Worm (Caenorhabditis elegans) whole organism, mixed stage, embryonic: ENCODE measurements around the gene F53G2.2.

Experiments
- M03D4.4 ChIP-seq: sonication (generic microtip); optimal IDR thresholded peaks from 2 replicates; lab custom pipeline; 2017; ENCODE audit warnings: mild to moderate bottlenecking, missing genetic modification characterization, missing compliant biosample characterization
- bed-3 ChIP-seq: fragments of 200-800 bp; sonication (Bioruptor generic); optimal IDR thresholded peaks from 3 replicates; lab custom pipeline; 2018; ENCODE audit warnings: mild to moderate bottlenecking, missing genetic modification characterization, moderate library complexity, missing compliant biosample characterization
- blmp-1 ChIP-seq: fragments of 150-350 bp; optimal IDR thresholded peaks from 2 replicates; lab custom pipeline; 2014; ENCODE audit warnings: missing biosample characterization, missing genetic modification characterization
- ceh-39 ChIP-seq: fragments of 150-350 bp; optimal IDR thresholded peaks from 2 replicates; lab custom pipeline; 2014; ENCODE audit warnings: missing biosample characterization, missing genetic modification characterization
- ceh-83 ChIP-seq: fragments of 200-800 bp; sonication (Bioruptor generic); optimal IDR thresholded peaks from 2 replicates; lab custom pipeline; 2018; ENCODE audit warnings: mild to moderate bottlenecking, missing genetic modification characterization, missing compliant biosample characterization
- ces-1 ChIP-seq: fragments of 150-350 bp; optimal IDR thresholded peaks from 2 replicates; lab custom pipeline; 2014; ENCODE audit warnings: missing biosample characterization, missing genetic modification reagents, missing genetic modification characterization
- cnd-1 ChIP-seq: fragments of 200-800 bp; sonication (Bioruptor generic); optimal IDR thresholded peaks from 2 replicates; lab custom pipeline; 2018; ENCODE audit warnings: mild to moderate bottlenecking, missing genetic modification characterization, missing compliant biosample characterization
- drap-1 ChIP-seq: fragments of 200-800 bp; sonication (Bioruptor generic); optimal IDR thresholded peaks from 3 replicates; lab custom pipeline; 2018; ENCODE audit warnings: mild to moderate bottlenecking, missing genetic modification characterization, missing compliant biosample characterization
- elt-1 ChIP-seq: sonication (generic microtip); optimal IDR thresholded peaks from 2 replicates; lab custom pipeline; 2017; ENCODE audit warnings: missing genetic modification characterization, mild to moderate bottlenecking, missing compliant biosample characterization, antibody characterized with exemption, moderate library complexity, borderline replicate concordance; ENCODE audit not compliant: insufficient read depth
- elt-3 ChIP-seq: fragments of 150-350 bp; optimal IDR thresholded peaks from 2 replicates; lab custom pipeline; 2014; ENCODE audit warnings: missing biosample characterization, missing genetic modification characterization
- flh-1 ChIP-seq: fragments of 200-800 bp; sonication (Bioruptor generic); optimal IDR thresholded peaks from 2 replicates; lab custom pipeline; 2018; ENCODE audit warnings: mild to moderate bottlenecking, missing genetic modification characterization, moderate library complexity, missing compliant biosample characterization
- hlh-1 ChIP-seq: fragments of 150-350 bp; optimal IDR thresholded peaks from 2 replicates; lab custom pipeline; 2014; ENCODE audit warnings: missing biosample characterization, missing genetic modification reagents, missing genetic modification characterization
- lin-32 ChIP-seq: fragments of 200-800 bp; sonication (Bioruptor generic); optimal IDR thresholded peaks from 2 replicates; lab custom pipeline; 2018; ENCODE audit warnings: mild to moderate bottlenecking, missing genetic modification characterization, missing compliant biosample characterization
- lsy-2 ChIP-seq: fragments of 150-350 bp; optimal IDR thresholded peaks from 2 replicates; lab custom pipeline; 2014; ENCODE audit warnings: missing biosample characterization, missing genetic modification characterization
- mab-5 ChIP-seq: fragments of 150-350 bp; optimal IDR thresholded peaks from 2 replicates; lab custom pipeline; 2014; ENCODE audit warnings: missing biosample characterization, missing genetic modification characterization
- mep-1 ChIP-seq: fragments of 150-350 bp; optimal IDR thresholded peaks from 2 replicates; lab custom pipeline; 2017; ENCODE audit warnings: missing biosample characterization, missing genetic modification reagents, missing genetic modification characterization, inconsistent platforms
- mls-2 ChIP-seq: sonication (generic microtip); optimal IDR thresholded peaks from 2 replicates; lab custom pipeline; 2016; ENCODE audit warnings: mild to moderate bottlenecking, missing genetic modification characterization, moderate library complexity, missing compliant biosample characterization
- nhr-12 ChIP-seq: fragments of 150-350 bp; optimal IDR thresholded peaks from 2 replicates; lab custom pipeline; 2014; ENCODE audit warnings: missing biosample characterization, missing genetic modification characterization
- nhr-2 ChIP-seq: fragments of 150-350 bp; optimal IDR thresholded peaks from 2 replicates; lab custom pipeline; 2014; ENCODE audit warnings: missing biosample characterization, missing genetic modification characterization
- nhr-28 ChIP-seq: fragments of 150-350 bp; optimal IDR thresholded peaks from 2 replicates; lab custom pipeline; 2014; ENCODE audit warnings: missing biosample characterization, missing genetic modification characterization
- nhr-76 ChIP-seq: sonication (generic microtip); optimal IDR thresholded peaks from 2 replicates; lab custom pipeline; 2017; ENCODE audit warnings: missing biosample characterization, missing genetic modification characterization
- pha-4 ChIP-seq: fragments of 150-350 bp; optimal IDR thresholded peaks from 2 replicates; lab custom pipeline; 2018; ENCODE audit warnings: missing biosample characterization, missing genetic modification reagents, missing genetic modification characterization
- sem-2 ChIP-seq: fragments of 200-800 bp; sonication (Bioruptor generic); optimal IDR thresholded peaks from 2 replicates; lab custom pipeline; 2018; ENCODE audit warnings: mild to moderate bottlenecking, missing genetic modification characterization, missing compliant biosample characterization
- snpc-4 ChIP-seq: fragments of 150-350 bp; optimal IDR thresholded peaks from 2 replicates; lab custom pipeline; 2014; ENCODE audit warnings: missing biosample characterization, missing genetic modification characterization
- sptf-1 ChIP-seq: sonication (generic microtip); optimal IDR thresholded peaks from 2 replicates; lab custom pipeline; 2017; ENCODE audit warnings: mild to moderate bottlenecking, missing genetic modification characterization, moderate library complexity, missing compliant biosample characterization
- tbx-8 ChIP-seq: fragments of 200-800 bp; sonication (Bioruptor generic); optimal IDR thresholded peaks from 2 replicates; lab custom pipeline; 2018; ENCODE audit warnings: mild to moderate bottlenecking, missing genetic modification characterization, moderate library complexity, missing compliant biosample characterization
- unc-120 ChIP-seq: sonication (generic microtip); optimal IDR thresholded peaks from 2 replicates; lab custom pipeline; 2017; ENCODE audit warnings: missing genetic modification characterization, missing compliant biosample characterization; ENCODE audit not compliant: poor library complexity, severe bottlenecking
- unc-39 ChIP-seq: fragments of 150-350 bp; optimal IDR thresholded peaks from 2 replicates; lab custom pipeline; 2014; ENCODE audit warnings: missing biosample characterization, missing genetic modification characterization
- unc-62 ChIP-seq: fragments of 150-350 bp; optimal IDR thresholded peaks from 2 replicates; lab custom pipeline; 2014; ENCODE audit warnings: missing biosample characterization, missing genetic modification reagents, missing genetic modification characterization
- zip-8 ChIP-seq: fragments of 150-350 bp; optimal IDR thresholded peaks from 2 replicates; lab custom pipeline; 2014; ENCODE audit warnings: missing biosample characterization, missing genetic modification characterization
- ztf-11 ChIP-seq: fragments of 150-350 bp; optimal IDR thresholded peaks from 2 replicates; lab custom pipeline; 2014; ENCODE audit warnings: missing biosample characterization, missing genetic modification characterization

F53G2.2 gene

DNA sequence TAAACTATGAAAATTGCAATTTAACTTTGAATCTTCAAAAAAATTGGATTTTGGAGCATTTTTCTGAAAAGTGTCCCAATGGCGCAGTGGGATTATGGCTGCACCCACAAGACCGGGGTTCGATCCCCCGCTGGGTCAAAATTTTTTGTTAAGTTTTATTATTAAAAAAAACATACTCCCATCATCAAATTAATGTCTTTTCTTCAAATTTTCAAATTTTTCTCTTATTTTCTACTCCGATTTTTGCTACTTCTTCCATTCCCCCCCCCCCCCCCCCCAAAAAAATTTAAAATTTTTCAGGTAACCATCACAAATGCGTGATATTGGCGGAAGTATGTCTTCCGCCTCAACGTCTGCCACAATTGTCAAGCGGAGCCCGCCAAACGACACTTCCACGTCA is 38.7 kb upstream of the F53G2.2 start, which contains the start of gene vab-19:
vab-19 (plus strand) TSS at position 301 of the 400 bp plus-strand sequence.
- TF ChIP-seq sem-2 (GFP tag; lab: Kevin White, UChicago) = no peak
- TF ChIP-seq flh-1 = no peak
- TF ChIP-seq pha-4 (tag; lab: Kevin White, UChicago) = no peak
- TF ChIP-seq unc-39 (tag; lab: Kevin White, UChicago) = no peak
- no peak for TF ChIP-seq elt-3
- TF ChIP-seq sptf-1 (tag; lab: Kevin White, UChicago) = no peak
- no peak for TF ChIP-seq bed-3 (GFP tag; lab: Kevin White, UChicago)
- no peak for TF ChIP-seq lin-32
- TF ChIP-seq ztf-11 (tag; lab: Kevin White, UChicago) = no peak

- TF ChIP-seq ceh-83 (GFP tag; lab: Kevin White, UChicago) (peak; percentile 31), ztf-11 (tag; lab: Kevin White, UChicago) (no peak)
These were observed 36.6 kb upstream of the F53G2.2 start for ce11 chrII:2445164-2445563.

DNA sequence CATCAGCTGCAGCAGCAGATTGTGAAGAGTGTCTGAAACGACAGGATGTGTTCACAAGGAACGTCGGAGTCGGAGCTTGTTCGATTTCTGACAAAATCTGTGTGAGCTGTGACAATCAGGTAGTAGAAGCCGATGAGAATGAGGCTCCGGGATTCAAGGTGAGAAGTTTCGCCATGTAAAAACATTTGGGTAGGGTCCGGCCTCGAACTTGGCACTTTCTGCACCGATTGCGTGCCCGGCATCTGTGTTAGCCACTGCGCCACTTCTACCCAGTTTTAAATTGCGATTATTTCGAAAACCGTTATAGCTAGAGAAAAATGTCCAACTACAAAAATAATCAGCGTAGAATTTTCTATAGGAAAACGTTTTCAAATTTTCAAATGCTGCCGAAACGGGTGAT is 35.0 kb upstream of the F53G2.2 start:
- TF ChIP-seq flh-1 = no peak
- TF ChIP-seq elt-3 = no peak
- no peak for TF ChIP-seq nhr-2 (tag; lab: Kevin White, UChicago)
- no peak for TF ChIP-seq zip-8 (tag; lab: Kevin White, UChicago)
- TF ChIP-seq mab-5 = no peak
- no peak for TF ChIP-seq ceh-83 (GFP tag; lab: Kevin White, UChicago)
- TF ChIP-seq sem-2 (GFP tag; lab: Kevin White, UChicago) = no peak
- TF ChIP-seq mep-1 = no peak
- no peak for TF ChIP-seq sptf-1 (tag; lab: Kevin White, UChicago)
- TF ChIP-seq M03D4.4 = no peak
- TF ChIP-seq drap-1 (GFP tag; lab: Kevin White, UChicago) = no peak
- no peak for TF ChIP-seq cnd-1
- no peak for TF ChIP-seq elt-1 (tag; lab: Kevin White, UChicago)
- no peak for TF ChIP-seq hlh-1 (tag; lab: Kevin White, UChicago)
- TF ChIP-seq ceh-39 = no peak
- no peak for TF ChIP-seq ztf-11 (tag; lab: Kevin White, UChicago)
- TF ChIP-seq nhr-28 (tag; lab: Kevin White, UChicago) = no peak

DNA sequence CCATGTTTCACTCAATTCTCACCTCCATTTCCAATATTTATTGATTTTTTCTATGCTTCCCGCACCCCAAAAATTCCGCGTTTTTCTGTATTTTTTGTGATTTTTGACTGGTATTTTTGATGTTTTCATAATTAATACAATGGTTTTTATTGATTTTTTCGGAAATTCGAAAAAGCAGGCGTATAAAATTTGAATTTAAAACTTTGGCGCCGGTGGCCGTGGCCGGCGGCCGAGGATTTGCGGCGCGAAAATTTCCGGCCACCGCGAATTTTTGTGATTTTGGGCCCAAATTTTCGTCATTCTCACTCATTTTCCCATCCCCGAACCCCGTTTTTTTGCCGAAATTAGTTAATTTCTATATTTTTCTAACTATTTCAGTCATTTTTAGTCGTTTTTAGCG is 30.7 kb upstream of the F53G2.2 start:
- TF ChIP-seq drap-1 (GFP tag; lab: Kevin White, UChicago) (no peak), pha-4 (tag; lab: Kevin White, UChicago) (no peak), nhr-12 (tag; lab: Kevin White, UChicago) (no peak), zip-8 (tag; lab: Kevin White, UChicago) (no peak), hlh-1 (tag; lab: Kevin White, UChicago) (no peak), mls-2 (tag; lab: Kevin White, UChicago) (peak; percentile 4), unc-39 (tag; lab: Kevin White, UChicago) (no peak), snpc-4 (tag; lab: Kevin White, UChicago) (no peak), ces-1 (no peak), mep-1 (peak; percentile 42), tbx-8 (no peak), bed-3 (GFP tag; lab: Kevin White, UChicago) (no peak), nhr-76 (tag; lab: Kevin White, UChicago) (no peak), unc-62 (GFP tag; lab: Kevin White, UChicago) (no peak), lsy-2 (peak; percentile 1), nhr-28 (tag; lab: Kevin White, UChicago) (no peak)

ce11 chrII:2452492-2452891 is 29.2 kb upstream of the F53G2.2 start:
- TF ChIP-seq blmp-1 (tag; lab: Kevin White, UChicago) (no peak), elt-1 (tag; lab: Kevin White, UChicago) (no peak), nhr-76 (tag; lab: Kevin White, UChicago) (no peak), unc-120 (tag; lab: Kevin White, UChicago) (no peak), sptf-1 (tag; lab: Kevin White, UChicago) (no peak), ceh-83 (GFP tag; lab: Kevin White, UChicago) (peak; percentile 23), lsy-2 (no peak), pha-4 (tag; lab: Kevin White, UChicago) (peak; percentile 27)
